Worm (Caenorhabditis elegans): ENCODE data around the gene cyp-44A1.

cyp-44A1 gene

DNA sequence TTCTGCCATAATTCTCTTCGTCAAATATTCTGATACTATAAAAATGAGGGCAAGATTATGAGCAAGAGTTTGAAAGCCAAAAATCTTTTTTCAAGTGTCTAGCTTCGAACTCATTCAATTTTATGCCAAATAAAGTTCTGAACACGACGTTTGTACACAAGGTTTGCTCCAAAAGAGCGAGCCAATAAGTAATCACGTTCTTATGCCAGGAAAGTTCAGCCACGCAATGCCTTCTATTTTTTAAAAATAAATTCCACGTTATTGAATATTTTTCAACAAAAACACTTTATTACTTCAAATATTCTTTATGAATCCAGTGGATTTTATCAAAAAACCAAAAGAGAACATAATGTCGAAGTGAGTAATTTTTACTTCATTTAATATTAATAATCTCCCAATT lies 16.0 kb upstream of the cyp-44A1 start, which contains the start of gene nep-5:
Gene nep-5 (plus strand): TSS at position 301 of the 400 bp plus-strand sequence.
- TF ChIP-seq lir-3 (tag; optimal IDR thresholded peaks at IDR 0.05) (no peak), dmd-9 (GFP tag; IDR thresholded peaks at IDR 0.05) (no peak), skn-1 (tag; optimal IDR thresholded peaks at IDR 0.05) (no peak), unc-62 (GFP tag; optimal IDR thresholded peaks at IDR 0.05 in 1 of 2) (no peak), unc-62 (tag; optimal IDR thresholded peaks at IDR 0.05) (no peak)

ce11 chrII:5494405-5494804 lies 9.4 kb upstream of the cyp-44A1 start, which contains the start of gene F12A10.6:
F12A10.6 (minus strand) TSS chrII:5494505.
- TF ChIP-seq rbr-2 (tag; optimal IDR thresholded peaks at IDR 0.05) = no peak
- no peak for TF ChIP-seq nhr-10 (tag; optimal IDR thresholded peaks at IDR 0.05)
- no peak for TF ChIP-seq saeg-2 (GFP tag; IDR thresholded peaks at IDR 0.05)
- TF ChIP-seq dmd-6 (GFP tag; IDR thresholded peaks at IDR 0.05) = no peak
- no peak for TF ChIP-seq zag-1 (tag; optimal IDR thresholded peaks at IDR 0.05)
- TF ChIP-seq nhr-42 (GFP tag; IDR thresholded peaks at IDR 0.05) = no peak
- no peak for TF ChIP-seq nhr-11 (tag; optimal IDR thresholded peaks at IDR 0.05)
- TF ChIP-seq hif-1 (tag; optimal IDR thresholded peaks at IDR 0.05) = no peak

- TF ChIP-seq nhr-6 (tag; optimal IDR thresholded peaks at IDR 0.05) = no peak
- TF ChIP-seq lim-7 (GFP tag; IDR thresholded peaks at IDR 0.05) = no peak
- TF ChIP-seq lin-15B (tag; optimal IDR thresholded peaks at IDR 0.05) = no peak
- peak; percentile 30 for TF ChIP-seq hlh-11 (tag; optimal IDR thresholded peaks at IDR 0.05)
- peak; percentile 77 for TF ChIP-seq nhr-28 (tag; optimal IDR thresholded peaks at IDR 0.05)
- no peak for TF ChIP-seq daf-19 (GFP tag; conservative IDR thresholded peaks at IDR 0.05)
- TF ChIP-seq lin-13 (GFP tag; optimal IDR thresholded peaks at IDR 0.05) = no peak
Measured at ce11 chrII:5496375-5496774, 7.5 kb upstream of the cyp-44A1 start, which contains the start of gene F12A10.1. F12A10.1 (plus strand) TSS chrII:5496540.

DNA sequence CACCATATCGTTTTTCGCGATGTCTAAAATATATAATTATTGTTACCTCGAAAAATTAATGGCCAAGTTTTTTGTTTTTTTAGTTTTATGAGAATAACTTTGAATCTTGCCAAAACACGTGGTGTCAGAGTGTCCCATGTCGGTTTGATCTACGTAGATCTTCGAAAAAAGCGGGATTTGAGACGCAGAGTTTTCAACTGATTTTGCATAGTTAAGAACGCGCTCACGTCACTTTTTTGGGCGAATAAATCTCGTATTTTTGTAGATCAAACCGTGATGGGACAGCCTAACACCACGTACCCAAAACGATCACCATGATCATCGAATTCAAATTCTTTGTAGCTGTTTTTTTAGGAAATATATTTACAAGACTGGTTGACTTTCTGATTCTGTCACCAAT lies 6.3 kb upstream of the cyp-44A1 start:
- TF ChIP-seq ceh-62 (tag; optimal IDR thresholded peaks at IDR 0.05) = no peak
- TF ChIP-seq daf-8 (GFP tag; IDR thresholded peaks at IDR 0.05) = no peak
- TF ChIP-seq lin-39 (tag; optimal IDR thresholded peaks at IDR 0.05) = no peak
- no peak for TF ChIP-seq fkh-10 (GFP tag; optimal IDR thresholded peaks at IDR 0.05)
- TF ChIP-seq nhr-76 (tag; optimal IDR thresholded peaks at IDR 0.05) = no peak
- TF ChIP-seq php-3 (GFP tag; IDR thresholded peaks at IDR 0.05) = no peak
- no peak for TF ChIP-seq zfp-3 (GFP tag; conservative IDR thresholded peaks at IDR 0.05)
- TF ChIP-seq F44E2.7 (GFP tag; IDR thresholded peaks at IDR 0.05) = no peak
- TF ChIP-seq nhr-102 (tag; optimal IDR thresholded peaks at IDR 0.05) = no peak
- no peak for TF ChIP-seq duxl-1 (tag; optimal IDR thresholded peaks at IDR 0.05; ENCODE audit: poor library complexity)
- TF ChIP-seq nhr-28 (tag; optimal IDR thresholded peaks at IDR 0.05) = no peak
- no peak for TF ChIP-seq aha-1 (tag)
- TF ChIP-seq unc-39 (tag; optimal IDR thresholded peaks at IDR 0.05) = no peak
- no peak for TF ChIP-seq daf-19 (GFP tag; conservative IDR thresholded peaks at IDR 0.05)
- TF ChIP-seq lin-13 (GFP tag; optimal IDR thresholded peaks at IDR 0.05) = no peak
- no peak for TF ChIP-seq sdz-12 (GFP tag; optimal IDR thresholded peaks at IDR 0.05)
- TF ChIP-seq cey-2 (tag; optimal IDR thresholded peaks at IDR 0.05; ENCODE audit: borderline replicate concordance, insufficient read depth) = no peak
- no peak for TF ChIP-seq ama-1 (optimal IDR thresholded peaks at IDR 0.05)
- TF ChIP-seq gei-8 (GFP tag; optimal IDR thresholded peaks at IDR 0.05) = no peak
- no peak for TF ChIP-seq skn-1 (tag; optimal IDR thresholded peaks at IDR 0.05)

- peak; percentile 33 for TF ChIP-seq aha-1 (tag)
- TF ChIP-seq pqm-1 (tag; optimal IDR thresholded peaks at IDR 0.05) = no peak
- no peak for TF ChIP-seq lsy-2 (tag; optimal IDR thresholded peaks at IDR 0.05)
- no peak for TF ChIP-seq mxl-2 (GFP tag; conservative IDR thresholded peaks at IDR 0.05)
- no peak for TF ChIP-seq attf-4 (tag; optimal IDR thresholded peaks at IDR 0.05)
- TF ChIP-seq F10B5.3 (tag; optimal IDR thresholded peaks at IDR 0.05) = no peak
- TF ChIP-seq ceh-28 (tag; optimal IDR thresholded peaks at IDR 0.05) = no peak
- no peak for TF ChIP-seq F26F4.8 (GFP tag; conservative IDR thresholded peaks at IDR 0.05)
Measured at ce11 chrII:5498156-5498739, 5.6 kb upstream of the cyp-44A1 start, which contains the start of the genes suex-1 and F12A10.9. suex-1 (minus strand) TSS chrII:5498256. F12A10.9 (plus strand) TSS chrII:5498689.

All from whole organism, L4 larva.